Fruit fly (Drosophila melanogaster): Measurements from ENCODE around the gene Lmpt.

Gene Lmpt

DNA sequence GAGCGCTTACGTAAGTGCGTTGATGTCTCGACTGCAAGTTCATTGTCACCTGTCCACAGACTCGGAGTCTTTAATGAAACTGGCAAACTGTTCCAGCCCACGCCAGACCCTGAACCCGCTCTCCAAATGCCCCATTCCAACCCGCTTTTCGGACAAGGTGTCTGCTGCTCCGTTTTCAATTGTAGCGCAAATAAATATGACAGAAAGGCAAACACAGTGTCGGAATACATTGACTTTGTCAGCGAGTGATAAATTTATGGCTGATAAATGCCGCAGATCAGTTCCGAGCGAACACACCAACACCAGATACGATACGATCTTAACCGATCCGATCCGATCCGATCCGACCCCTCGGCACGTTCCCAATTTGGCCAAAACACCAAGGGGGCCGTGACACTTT, 49.0 kb downstream of the Lmpt start:
- TF ChIP-seq psq (GFP tag; optimal IDR thresholded peaks at IDR 0.05) (no peak), foxo (GFP tag; optimal IDR thresholded peaks at IDR 0.05) (peak in 1 of 2 experiments; percentile 14), jim (GFP tag; optimal IDR thresholded peaks at IDR 0.05) (no peak), CrebA (GFP tag; optimal IDR thresholded peaks at IDR 0.05; ENCODE audit: borderline replicate concordance) (peak; percentile 22), GATAd (GFP tag; optimal IDR thresholded peaks at IDR 0.05) (no peak), usp (GFP tag; optimal IDR thresholded peaks at IDR 0.05) (no peak), dl (GFP tag; optimal IDR thresholded peaks at IDR 0.05; ENCODE audit: insufficient read depth in 1 of 2, partially characterized antibody in 2 of 2) (no peak), sage (GFP tag; optimal IDR thresholded peaks at IDR 0.05) (no peak), br (GFP tag; optimal IDR thresholded peaks at IDR 0.05) (peak; percentile 36), HLH106 (tag; optimal IDR thresholded peaks at IDR 0.05) (no peak), Sp1 (GFP tag; optimal IDR thresholded peaks at IDR 0.05) (peak; percentile 4), Hnf4 (GFP tag; optimal IDR thresholded peaks at IDR 0.05) (no peak), pan (optimal IDR thresholded peaks at IDR 0.05) (no peak), rgr (GFP tag; optimal IDR thresholded peaks at IDR 0.05) (peak; percentile 46), Dif (GFP tag; optimal IDR thresholded peaks at IDR 0.05; ENCODE audit: partially characterized antibody) (no peak), Jra (GFP tag; optimal IDR thresholded peaks at IDR 0.05) (no peak), dsf (GFP tag; optimal IDR thresholded peaks at IDR 0.05; ENCODE audit: borderline replicate concordance) (no peak), ey (GFP tag; optimal IDR thresholded peaks at IDR 0.05) (no peak), brk (GFP tag; optimal IDR thresholded peaks at IDR 0.05) (no peak), CG9705 (GFP tag; optimal IDR thresholded peaks at IDR 0.05) (no peak), dmrt93B (GFP tag; optimal IDR thresholded peaks at IDR 0.05) (no peak), fru (GFP tag; optimal IDR thresholded peaks at IDR 0.05) (no peak), Myc (optimal IDR thresholded peaks at IDR 0.05) (no peak), CG32264 (GFP tag; optimal IDR thresholded peaks at IDR 0.05) (peak; percentile 15), woc (GFP tag; optimal IDR thresholded peaks at IDR 0.05) (no peak), sv (GFP tag; optimal IDR thresholded peaks at IDR 0.05) (no peak), Abd-B (GFP tag; optimal IDR thresholded peaks at IDR 0.05) (no peak), Rel (GFP tag; optimal IDR thresholded peaks at IDR 0.05) (no peak), Rel (tag; optimal IDR thresholded peaks at IDR 0.05) (no peak), Mio (GFP tag; optimal IDR thresholded peaks at IDR 0.05) (no peak), h (GFP tag; optimal IDR thresholded peaks at IDR 0.05) (peak; percentile 60), Hr83 (GFP tag; optimal IDR thresholded peaks at IDR 0.05; ENCODE audit: poor library complexity, severe bottlenecking) (peak; percentile 85), OdsH (GFP tag; optimal IDR thresholded peaks at IDR 0.05) (peak; percentile 37), Hr78 (GFP tag; optimal IDR thresholded peaks at IDR 0.05) (no peak), lola (GFP tag; optimal IDR thresholded peaks at IDR 0.05) (no peak)

- no peak for TF ChIP-seq GATAd (GFP tag; optimal IDR thresholded peaks at IDR 0.05)
- TF ChIP-seq Dif (GFP tag; optimal IDR thresholded peaks at IDR 0.05; ENCODE audit: partially characterized antibody) = peak; percentile 16
- peak; percentile 7 for TF ChIP-seq rgr (GFP tag; optimal IDR thresholded peaks at IDR 0.05)
- TF ChIP-seq N (GFP tag; optimal IDR thresholded peaks at IDR 0.05) = no peak
- TF ChIP-seq h (GFP tag; optimal IDR thresholded peaks at IDR 0.05) = peak; percentile 64
- peak; percentile 12 for TF ChIP-seq woc (GFP tag; optimal IDR thresholded peaks at IDR 0.05)
- TF ChIP-seq fru (GFP tag; optimal IDR thresholded peaks at IDR 0.05) = peak; percentile 36
- TF ChIP-seq HLH106 (tag; optimal IDR thresholded peaks at IDR 0.05) = peak; percentile 22
- peak; percentile 21 for TF ChIP-seq dmrt93B (GFP tag; optimal IDR thresholded peaks at IDR 0.05)
- peak in 1 of 2 experiments; percentile 16 for TF ChIP-seq foxo (GFP tag; optimal IDR thresholded peaks at IDR 0.05)
- TF ChIP-seq br (GFP tag; optimal IDR thresholded peaks at IDR 0.05) = peak; percentile 2
- no peak for TF ChIP-seq Hnf4 (GFP tag; optimal IDR thresholded peaks at IDR 0.05)
- TF ChIP-seq ey (GFP tag; optimal IDR thresholded peaks at IDR 0.05) = peak; percentile 39
- no peak for TF ChIP-seq sv (GFP tag; optimal IDR thresholded peaks at IDR 0.05)
These were observed 50.8 kb downstream of the Lmpt start for dm6 chr3L:16915766-16916476.

Data from whole organism, wandering third instar larva.